Fruit fly (Drosophila melanogaster) whole organism, embryonic: Measurements from ENCODE around the gene Tis11.

Source experiments
- Awh ChIP-seq: fragments of 200-800 bp; sonication (Bioruptor generic); IDR thresholded peaks from 2 replicates; pipeline ENCODE4, ENCODE4 v1.3.6; 2022; ENCODE audit warnings: missing biosample characterization, missing genetic modification characterization
- CG10321 ChIP-seq: fragments of 200-800 bp; sonication (Bioruptor generic); IDR thresholded peaks from 2 replicates; pipeline ENCODE4 v1.3.6; 2022; ENCODE audit warnings: missing biosample characterization, missing genetic modification characterization
- CG11085 ChIP-seq: fragments of 200-800 bp; sonication (Bioruptor generic); IDR thresholded peaks from 2 replicates; pipeline ENCODE4 v1.3.6; 2022; ENCODE audit warnings: missing biosample characterization, missing genetic modification characterization
- CG11504 ChIP-seq: fragments of 200-800 bp; sonication (Bioruptor generic); optimal IDR thresholded peaks from 3 replicates; lab custom pipeline; 2019; ENCODE audit warnings: missing biosample characterization, mild to moderate bottlenecking, missing genetic modification characterization, moderate library complexity
- CG12391 ChIP-seq: fragments of 200-800 bp; sonication (Bioruptor generic); optimal IDR thresholded peaks from 3 replicates; lab custom pipeline; 2018; ENCODE audit warnings: missing biosample characterization, mild to moderate bottlenecking, missing genetic modification characterization, moderate library complexity
- CG13775 ChIP-seq: fragments of 200-800 bp; sonication (Bioruptor generic); optimal IDR thresholded peaks from 3 replicates; lab custom pipeline; 2017; ENCODE audit warnings: missing biosample characterization, mild to moderate bottlenecking, missing genetic modification characterization
- CG14441 ChIP-seq: fragments of 200-800 bp; sonication (Bioruptor generic); IDR thresholded peaks from 2 replicates; pipeline ENCODE4 v1.3.6; 2022; ENCODE audit warnings: missing biosample characterization, missing genetic modification characterization
- CG15269 ChIP-seq: fragments of 200-800 bp; sonication (Bioruptor generic); optimal IDR thresholded peaks from 2 replicates; lab custom pipeline; 2018; ENCODE audit warnings: missing biosample characterization, mild to moderate bottlenecking, missing genetic modification characterization, moderate library complexity
- CG15479 ChIP-seq: fragments of 200-800 bp; sonication (Bioruptor generic); optimal IDR thresholded peaks from 3 replicates; lab custom pipeline; 2019; ENCODE audit warnings: missing biosample characterization, mild to moderate bottlenecking, missing genetic modification characterization, moderate library complexity
- CG16779 ChIP-seq: fragments of 200-800 bp; sonication (Bioruptor generic); IDR thresholded peaks from 2 replicates; pipeline ENCODE4 v1.3.6; 2022; ENCODE audit warnings: missing biosample characterization, missing genetic modification characterization
- CG30020 ChIP-seq: fragments of 200-800 bp; optimal IDR thresholded peaks from 2 replicates; lab custom pipeline; 2019; ENCODE audit warnings: missing biosample characterization, mild to moderate bottlenecking, missing genetic modification characterization, moderate library complexity
- CG3407 ChIP-seq: fragments of 200-800 bp; sonication (Bioruptor generic); optimal IDR thresholded peaks from 2 replicates; lab custom pipeline; 2018; ENCODE audit warnings: missing biosample characterization, mild to moderate bottlenecking, missing genetic modification characterization
- CG4282 ChIP-seq: fragments of 200-800 bp; sonication (Bioruptor generic); optimal IDR thresholded peaks from 2 replicates; lab custom pipeline; 2016; ENCODE audit warnings: missing biosample characterization, missing genetic modification characterization
- CG6689 ChIP-seq: fragments of 200-800 bp; sonication (Bioruptor generic); IDR thresholded peaks from 2 replicates; pipeline ENCODE4 v1.3.6; 2022; ENCODE audit warnings: missing biosample characterization, missing genetic modification characterization
- CG7786 ChIP-seq: fragments of 200-800 bp; sonication (Bioruptor generic); optimal IDR thresholded peaks from 2 replicates; lab custom pipeline; 2016; ENCODE audit warnings: missing biosample characterization, missing genetic modification characterization
- CG7987 ChIP-seq: fragments of 200-800 bp; sonication (Bioruptor generic); optimal IDR thresholded peaks from 2 replicates; lab custom pipeline; 2018; ENCODE audit warnings: missing biosample characterization, mild to moderate bottlenecking, missing genetic modification characterization, moderate library complexity
- CG8924 ChIP-seq: fragments of 200-800 bp; optimal IDR thresholded peaks from 3 replicates; lab custom pipeline; 2019; ENCODE audit warnings: missing biosample characterization, mild to moderate bottlenecking, missing genetic modification characterization, moderate library complexity
- CG9437 ChIP-seq: fragments of 200-800 bp; sonication (Bioruptor generic); optimal IDR thresholded peaks from 2 replicates; lab custom pipeline; 2018; ENCODE audit warnings: missing biosample characterization, mild to moderate bottlenecking, missing genetic modification characterization
- CG9727 ChIP-seq: fragments of 200-800 bp; sonication (Bioruptor generic); optimal IDR thresholded peaks from 3 replicates; lab custom pipeline; 2017; ENCODE audit warnings: missing biosample characterization, mild to moderate bottlenecking, missing genetic modification characterization
- Chrac-16 ChIP-seq: fragments of 200-800 bp; sonication (Bioruptor generic); optimal IDR thresholded peaks from 3 replicates; lab custom pipeline; 2016; ENCODE audit warnings: missing biosample characterization, missing genetic modification characterization
- D19A ChIP-seq: fragments of 200-800 bp; optimal IDR thresholded peaks from 3 replicates; lab custom pipeline; 2019; ENCODE audit warnings: missing biosample characterization, mild to moderate bottlenecking, missing genetic modification characterization, moderate library complexity
- D19B ChIP-seq: fragments of 200-800 bp; sonication (Bioruptor generic); optimal IDR thresholded peaks from 2 replicates; lab custom pipeline; 2017; ENCODE audit warnings: missing biosample characterization, mild to moderate bottlenecking, missing genetic modification characterization
- Fer1 ChIP-seq: fragments of 200-800 bp; sonication (Bioruptor generic); optimal IDR thresholded peaks from 2 replicates; lab custom pipeline; 2017; ENCODE audit warnings: missing biosample characterization, mild to moderate bottlenecking, missing genetic modification characterization
- Fer3 ChIP-seq: fragments of 200-800 bp; sonication (Bioruptor generic); optimal IDR thresholded peaks from 2 replicates; lab custom pipeline; 2018; ENCODE audit warnings: missing biosample characterization, mild to moderate bottlenecking, missing genetic modification characterization, moderate library complexity
- Hr51 ChIP-seq, 2 experiments: fragments of 200-800 bp; sonication (Bioruptor generic); optimal IDR thresholded peaks; 2 replicates in 1 of 2; 3 replicates in 1 of 2; lab custom pipeline; 2016 to 2018; ENCODE audit warnings: missing biosample characterization in 2 of 2, missing genetic modification characterization in 2 of 2, mild to moderate bottlenecking in 1 of 2, moderate library complexity in 1 of 2
- Meics ChIP-seq: fragments of 200-800 bp; sonication (Bioruptor generic); optimal IDR thresholded peaks from 2 replicates; lab custom pipeline; 2017; ENCODE audit warnings: missing biosample characterization, mild to moderate bottlenecking, missing genetic modification characterization
- NfI ChIP-seq: fragments of 200-800 bp; sonication (Bioruptor generic); optimal IDR thresholded peaks from 3 replicates; lab custom pipeline; 2018; ENCODE audit warnings: missing biosample characterization, mild to moderate bottlenecking, missing genetic modification characterization, moderate library complexity
- Oaz ChIP-seq: fragments of 200-800 bp; sonication (Bioruptor generic); IDR thresholded peaks from 2 replicates; pipeline ENCODE4 v1.3.6; 2022; ENCODE audit warnings: missing biosample characterization, missing genetic modification characterization
- PHDP ChIP-seq: fragments of 200-800 bp; sonication (Bioruptor generic); optimal IDR thresholded peaks from 3 replicates; lab custom pipeline; 2018; ENCODE audit warnings: missing biosample characterization, mild to moderate bottlenecking, missing genetic modification characterization, moderate library complexity
- Pdp1 ChIP-seq, 2 experiments: fragments of 200-800 bp; sonication (Bioruptor generic); optimal IDR thresholded peaks; 3 replicates each; lab custom pipeline; 2016; ENCODE audit warnings: missing biosample characterization in 2 of 2, missing genetic modification characterization in 2 of 2, mild to moderate bottlenecking in 1 of 2, moderate library complexity in 1 of 2
- Sox100B ChIP-seq: fragments of 200-800 bp; sonication (Bioruptor generic); optimal IDR thresholded peaks from 3 replicates; lab custom pipeline; 2018; ENCODE audit warnings: missing biosample characterization, mild to moderate bottlenecking, missing genetic modification characterization
- Sry-δ ChIP-seq: fragments of 200-800 bp; sonication (Bioruptor generic); optimal IDR thresholded peaks from 2 replicates; lab custom pipeline; 2016; ENCODE audit warnings: missing biosample characterization, missing genetic modification characterization
- Stat92E ChIP-seq, 3 experiments: fragments of >200 bp in 2 of 3; fragments of 200-800 bp in 1 of 3; sonication (Bioruptor generic) in 1 of 3; optimal IDR thresholded peaks; 2 replicates each; lab custom pipeline; 2017 to 2019; ENCODE audit warnings: missing biosample characterization in 3 of 3, missing genetic modification characterization in 3 of 3, mild to moderate bottlenecking in 1 of 3, moderate library complexity in 1 of 3
- Xrp1 ChIP-seq: fragments of 200-800 bp; sonication (Bioruptor generic); IDR thresholded peaks from 2 replicates; pipeline ENCODE4 v1.3.6; 2022; ENCODE audit warnings: missing biosample characterization, missing genetic modification characterization
- cwo ChIP-seq: fragments of 200-800 bp; sonication (Bioruptor generic); optimal IDR thresholded peaks from 3 replicates; lab custom pipeline; 2017; ENCODE audit warnings: missing biosample characterization, missing genetic modification characterization, mild to moderate bottlenecking, moderate library complexity, missing genetic modification reagents
- dpn ChIP-seq, 2 experiments: fragments of 200-800 bp; sonication (Bioruptor generic); optimal IDR thresholded peaks; 3 replicates each; lab custom pipeline; 2016; ENCODE audit warnings: missing biosample characterization in 2 of 2, missing genetic modification characterization in 2 of 2
- ems ChIP-seq: fragments of 200-800 bp; sonication (Bioruptor generic); optimal IDR thresholded peaks from 3 replicates; lab custom pipeline; 2016; ENCODE audit warnings: missing biosample characterization, missing genetic modification characterization
- exex ChIP-seq: fragments of 200-800 bp; sonication (Bioruptor generic); optimal IDR thresholded peaks from 4 replicates; lab custom pipeline; 2018; ENCODE audit warnings: missing biosample characterization, mild to moderate bottlenecking, missing genetic modification characterization, moderate library complexity
- fru ChIP-seq: fragments of >200 bp; optimal IDR thresholded peaks from 2 replicates; lab custom pipeline; 2017
- gcm ChIP-seq: fragments of 200-800 bp; sonication (Bioruptor generic); optimal IDR thresholded peaks from 2 replicates; lab custom pipeline; 2019; ENCODE audit warnings: missing biosample characterization, mild to moderate bottlenecking, missing genetic modification characterization, moderate library complexity
- gem ChIP-seq: fragments of 200-800 bp; sonication (Bioruptor generic); optimal IDR thresholded peaks from 2 replicates; lab custom pipeline; 2019; ENCODE audit warnings: missing biosample characterization, mild to moderate bottlenecking, missing genetic modification characterization, moderate library complexity
- grn ChIP-seq: fragments of 200-800 bp; sonication (Bioruptor generic); optimal IDR thresholded peaks from 3 replicates; lab custom pipeline; 2017; ENCODE audit warnings: missing biosample characterization, missing genetic modification characterization
- jing ChIP-seq: fragments of 200-800 bp; sonication (Bioruptor generic); optimal IDR thresholded peaks from 2 replicates; lab custom pipeline; 2018; ENCODE audit warnings: missing biosample characterization, mild to moderate bottlenecking, missing genetic modification characterization
- lab ChIP-seq: fragments of 200-800 bp; sonication (Bioruptor generic); optimal IDR thresholded peaks from 3 replicates; lab custom pipeline; 2017; ENCODE audit warnings: missing biosample characterization, missing genetic modification characterization, mild to moderate bottlenecking, moderate library complexity, missing genetic modification reagents
- otp ChIP-seq: fragments of 200-800 bp; sonication (Bioruptor generic); IDR thresholded peaks from 3 replicates; pipeline ENCODE4, ENCODE4 v1.3.6; 2022; ENCODE audit warnings: missing biosample characterization, missing genetic modification characterization
- tin ChIP-seq: fragments of 200-800 bp; sonication (Bioruptor generic); optimal IDR thresholded peaks from 3 replicates; lab custom pipeline; 2016; ENCODE audit warnings: missing biosample characterization, missing genetic modification characterization

Gene Tis11

dm6 chrX:12611536-12612458, 47.4 kb upstream of the Tis11 start, which contains the start of the genes CG1463 and Fpgs1 (continued):
- TF ChIP-seq Stat92E (GFP tag; optimal IDR thresholded peaks at IDR 0.05; lab: Kevin White, UChicago) (no peak), grn (GFP tag; lab: Kevin White, UChicago) (peak; percentile 83), Awh (GFP tag; lab: Robert Waterston, UW) (no peak), CG13775 (GFP tag; lab: Kevin White, UChicago) (peak; percentile 50), ems (GFP tag; lab: Kevin White, UChicago) (peak; percentile 5), otp (GFP tag; lab: Robert Waterston, UW) (no peak), Sox100B (GFP tag; lab: Kevin White, UChicago) (no peak), CG15269 (no peak), exex (tag; lab: Kevin White, UChicago) (peak; percentile 80), CG4282 (GFP tag; lab: Kevin White, UChicago) (no peak), tin (peak; percentile 2), Pdp1 (GFP tag; optimal IDR thresholded peaks at IDR 0.05; lab: Kevin White, UChicago) (peak; percentile 9 to 62), Fer1 (peak; percentile 49), CG9727 (GFP tag; lab: Kevin White, UChicago) (no peak), CG14441 (GFP tag; lab: Robert Waterston, UW) (0 out of 2 replicates have a peak, but pooled peaks have one; percentile 10), fru (no peak), NfI (GFP tag; lab: Kevin White, UChicago) (no peak), gcm (GFP tag; lab: Kevin White, UChicago) (no peak), Oaz (GFP tag; lab: Robert Waterston, UW) (no peak), CG6689 (GFP tag; lab: Robert Waterston, UW) (peak; percentile 72), jing (GFP tag; lab: Kevin White, UChicago) (no peak)
- TF ChIP-seq, all 482 proteins: peak for 133

- TF ChIP-seq dpn (GFP tag; optimal IDR thresholded peaks at IDR 0.05; lab: Kevin White, UChicago) = no peak
- TF ChIP-seq Xrp1 (GFP tag; lab: Robert Waterston, UW) = peak; percentile 18; the same call in 1 of the 2 replicates
- no peak for TF ChIP-seq CG3407 (GFP tag; lab: Kevin White, UChicago)
- TF ChIP-seq CG7786 (GFP tag; lab: Kevin White, UChicago) = no peak
- TF ChIP-seq CG10321 = no peak
- TF ChIP-seq CG12391 (tag; lab: Kevin White, UChicago) = no peak
- TF ChIP-seq CG11085 (GFP tag; lab: Robert Waterston, UW) = peak; percentile 38; the same call in 1 of the 2 replicates
- no peak for TF ChIP-seq CG15479 (GFP tag; lab: Kevin White, UChicago)
- no peak for TF ChIP-seq CG9437 (GFP tag; lab: Kevin White, UChicago)
- no peak for TF ChIP-seq CG16779 (GFP tag; lab: Robert Waterston, UW)
- TF ChIP-seq D19A = peak; percentile 21
- peak; percentile 44 for TF ChIP-seq PHDP (tag; lab: Kevin White, UChicago)
- no peak for TF ChIP-seq Chrac-16 (GFP tag; lab: Kevin White, UChicago)
- peak; percentile 59 for TF ChIP-seq cwo
- TF ChIP-seq gem (tag; lab: Kevin White, UChicago) = peak; percentile 42
- TF ChIP-seq lab (GFP tag; lab: Kevin White, UChicago) = peak; percentile 41
- peak in 1 of 2 experiments; percentile 20 for TF ChIP-seq Hr51 (GFP tag; optimal IDR thresholded peaks at IDR 0.05; lab: Kevin White, UChicago)
- TF ChIP-seq CG7987 (GFP tag; lab: Kevin White, UChicago) = no peak
- peak; percentile 55 for TF ChIP-seq grn (GFP tag; lab: Kevin White, UChicago)
- peak; percentile 27 for TF ChIP-seq Meics
- TF ChIP-seq CG15269 = peak; percentile 8
- peak; percentile 23 for TF ChIP-seq CG8924 (tag; lab: Kevin White, UChicago)
- peak; percentile 1 for TF ChIP-seq Fer3 (tag; lab: Kevin White, UChicago)
- TF ChIP-seq Sry-δ (GFP tag; lab: Kevin White, UChicago) = no peak
- peak; percentile 79 for TF ChIP-seq D19B (GFP tag; lab: Kevin White, UChicago)
- no peak for TF ChIP-seq CG11504 (tag; lab: Kevin White, UChicago)
- TF ChIP-seq CG30020 (tag; lab: Kevin White, UChicago) = no peak
Observed at dm6 chrX:12613248-12613805, 45.9 kb upstream of the Tis11 start.
